Fruit fly (Drosophila melanogaster): Measurements from ENCODE around the gene eIF5B.

DNA sequence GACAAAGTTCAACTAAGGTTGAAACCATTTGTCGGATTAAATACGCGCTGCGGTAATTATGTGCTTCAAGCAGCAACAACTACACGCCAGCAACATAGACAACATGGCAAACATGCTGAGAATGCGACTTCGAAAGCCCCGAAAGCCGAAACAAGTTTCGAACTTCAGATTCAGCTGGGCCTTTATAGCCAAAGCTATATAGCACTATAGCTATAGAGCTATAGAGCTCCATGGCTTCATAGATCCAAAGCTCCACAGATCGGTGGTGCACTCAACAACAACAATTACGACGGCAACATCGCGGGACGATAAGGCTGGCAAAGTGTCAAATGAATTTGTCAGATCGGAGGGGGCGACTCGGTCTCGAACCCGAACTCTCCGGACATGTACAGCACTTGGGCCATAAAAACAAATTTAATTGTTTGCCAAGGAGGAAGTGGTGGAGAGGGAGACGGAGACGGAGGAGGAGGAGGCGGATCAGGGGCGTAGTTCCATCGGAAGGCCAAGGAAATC lies 63.4 kb downstream of the eIF5B start:
- TF ChIP-seq gfzf (GFP tag; optimal IDR thresholded peaks at IDR 0.05) (no peak), CG32772 (GFP tag; IDR thresholded peaks at IDR 0.05) (no peak), Jarid2 (GFP tag; optimal IDR thresholded peaks at IDR 0.05) (no peak), Hand (GFP tag; optimal IDR thresholded peaks at IDR 0.05) (no peak), PHDP (tag; optimal IDR thresholded peaks at IDR 0.05) (no peak), CG12155 (GFP tag; optimal IDR thresholded peaks at IDR 0.05) (no peak), CG6254 (GFP tag; optimal IDR thresholded peaks at IDR 0.05) (no peak), az2 (GFP tag; optimal IDR thresholded peaks at IDR 0.05) (no peak), CG17612 (GFP tag; IDR thresholded peaks at IDR 0.05) (no peak), kah (GFP tag; optimal IDR thresholded peaks at IDR 0.05) (no peak), trh (GFP tag; optimal IDR thresholded peaks at IDR 0.05) (no peak), CG12299 (tag; optimal IDR thresholded peaks at IDR 0.05) (no peak)
